Fruit fly (Drosophila melanogaster): Measurements from ENCODE around the gene CG12605.

CG12605 gene

DNA sequence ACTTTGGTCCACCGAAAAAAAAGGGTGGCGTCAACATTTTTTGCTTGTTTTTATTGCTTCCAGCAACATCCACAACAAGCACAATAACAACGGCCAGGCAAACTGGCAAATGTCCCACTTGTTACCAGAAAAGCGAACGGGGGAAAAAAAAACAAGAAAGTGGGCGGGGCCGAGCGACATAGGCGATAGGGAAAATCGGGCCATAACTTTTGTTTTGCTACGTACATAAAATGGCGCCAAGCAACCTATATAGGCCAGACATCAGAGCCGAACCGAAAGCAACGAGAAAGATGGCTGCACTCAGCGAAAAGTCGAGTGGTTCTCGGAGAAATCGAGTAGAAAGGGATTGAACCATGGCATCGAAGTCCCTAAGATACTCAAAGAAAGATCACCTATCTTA, 42.7 kb upstream of the CG12605 start (continued):
- no peak for TF ChIP-seq vnd (GFP tag; IDR thresholded peaks at IDR 0.05; ENCODE audit: partially characterized antibody)
- TF ChIP-seq Rfx (GFP tag; IDR thresholded peaks at IDR 0.05): no peak
- TF ChIP-seq gsb-n (tag; optimal IDR thresholded peaks at IDR 0.05): no peak
- TF ChIP-seq Stat92E (GFP tag; optimal IDR thresholded peaks at IDR 0.05): no peak
- TF ChIP-seq Trl (optimal IDR thresholded peaks at IDR 0.05): no peak
- TF ChIP-seq Trl (GFP tag; optimal IDR thresholded peaks at IDR 0.05): no peak
- no peak for TF ChIP-seq CG2889 (GFP tag; IDR thresholded peaks at IDR 0.05)
- TF ChIP-seq CG10147 (GFP tag; optimal IDR thresholded peaks at IDR 0.05): no peak
- no peak for TF ChIP-seq NK7.1 (GFP tag; optimal IDR thresholded peaks at IDR 0.05)
- TF ChIP-seq esg (GFP tag; conservative IDR thresholded peaks at IDR 0.05): no peak
- no peak for TF ChIP-seq CG8359 (GFP tag; optimal IDR thresholded peaks at IDR 0.05; ENCODE audit: borderline replicate concordance)
- no peak for TF ChIP-seq NC2β (GFP tag; optimal IDR thresholded peaks at IDR 0.05)
- TF ChIP-seq CG4404 (GFP tag; IDR thresholded peaks at IDR 0.05): no peak
- no peak for TF ChIP-seq CG6854 (GFP tag; optimal IDR thresholded peaks at IDR 0.05)
- no peak for TF ChIP-seq CG9437 (GFP tag; optimal IDR thresholded peaks at IDR 0.05)
- TF ChIP-seq CG15601 (tag; optimal IDR thresholded peaks at IDR 0.05): no peak
- TF ChIP-seq CG12236 (GFP tag; optimal IDR thresholded peaks at IDR 0.05): no peak
- no peak for TF ChIP-seq jigr1 (GFP tag; IDR thresholded peaks at IDR 0.05)
- peak; percentile 3 for TF ChIP-seq CG9727 (GFP tag; optimal IDR thresholded peaks at IDR 0.05)
- TF ChIP-seq grau (tag; optimal IDR thresholded peaks at IDR 0.05): peak; percentile 38
- no peak for TF ChIP-seq bbx (GFP tag; IDR thresholded peaks at IDR 0.05; ENCODE audit: partially characterized antibody)
- no peak for TF ChIP-seq trh (GFP tag; optimal IDR thresholded peaks at IDR 0.05)
- no peak for TF ChIP-seq CG11085 (GFP tag; IDR thresholded peaks at IDR 0.05)
- TF ChIP-seq CG14965 (GFP tag; optimal IDR thresholded peaks at IDR 0.05; ENCODE audit: borderline replicate concordance): no peak
- TF ChIP-seq lmd (GFP tag; IDR thresholded peaks at IDR 0.05): no peak
- no peak for TF ChIP-seq Dek (tag; optimal IDR thresholded peaks at IDR 0.05)
- no peak for TF ChIP-seq yki (optimal IDR thresholded peaks at IDR 0.05)
- TF ChIP-seq Abd-B (GFP tag; optimal IDR thresholded peaks at IDR 0.05): no peak
- TF ChIP-seq zfh1 (GFP tag; IDR thresholded peaks at IDR 0.05): no peak
- TF ChIP-seq PHDP (tag; optimal IDR thresholded peaks at IDR 0.05): no peak
- no peak for TF ChIP-seq Doc2 (GFP tag; IDR thresholded peaks at IDR 0.05)
- no peak for TF ChIP-seq CG12071 (GFP tag; optimal IDR thresholded peaks at IDR 0.05)
- no peak for TF ChIP-seq CG14050 (GFP tag; IDR thresholded peaks at IDR 0.05)
- TF ChIP-seq rib (GFP tag; IDR thresholded peaks at IDR 0.05): no peak
- TF ChIP-seq CG11723 (GFP tag; optimal IDR thresholded peaks at IDR 0.05): no peak
- peak; percentile 7 for TF ChIP-seq CoRest (tag; optimal IDR thresholded peaks at IDR 0.05)
- no peak for TF ChIP-seq CG7786 (GFP tag; optimal IDR thresholded peaks at IDR 0.05)
- TF ChIP-seq CG3726 (GFP tag; IDR thresholded peaks at IDR 0.05): no peak
- TF ChIP-seq Hand (GFP tag; optimal IDR thresholded peaks at IDR 0.05): no peak
- no peak for TF ChIP-seq CG13123 (GFP tag; optimal IDR thresholded peaks at IDR 0.05)
- no peak for TF ChIP-seq B-H2 (GFP tag; optimal IDR thresholded peaks at IDR 0.05)
- TF ChIP-seq knrl (GFP tag; IDR thresholded peaks at IDR 0.05; ENCODE audit: partially characterized antibody): no peak
- no peak for TF ChIP-seq GATAe (GFP tag; conservative IDR thresholded peaks at IDR 0.05)
- no peak for TF ChIP-seq trem (tag; optimal IDR thresholded peaks at IDR 0.05)
- TF ChIP-seq pan (optimal IDR thresholded peaks at IDR 0.05): no peak
- no peak for TF ChIP-seq pan (GFP tag; optimal IDR thresholded peaks at IDR 0.05 in 1 of 2, IDR thresholded peaks at IDR 0.05 in 1 of 2)
- no peak for TF ChIP-seq Spps (tag; optimal IDR thresholded peaks at IDR 0.05)
- no peak for TF ChIP-seq CG7987 (GFP tag; optimal IDR thresholded peaks at IDR 0.05)
- no peak for TF ChIP-seq psq (GFP tag; optimal IDR thresholded peaks at IDR 0.05)
- no peak for TF ChIP-seq Mrtf (GFP tag; IDR thresholded peaks at IDR 0.05)
- TF ChIP-seq bab2 (GFP tag; optimal IDR thresholded peaks at IDR 0.05): no peak
- TF ChIP-seq Fer1 (GFP tag; optimal IDR thresholded peaks at IDR 0.05): no peak
- no peak for TF ChIP-seq ap (GFP tag; IDR thresholded peaks at IDR 0.05)
